Worm (Caenorhabditis elegans): ENCODE measurements around the gene F46F2.3.

DNA sequence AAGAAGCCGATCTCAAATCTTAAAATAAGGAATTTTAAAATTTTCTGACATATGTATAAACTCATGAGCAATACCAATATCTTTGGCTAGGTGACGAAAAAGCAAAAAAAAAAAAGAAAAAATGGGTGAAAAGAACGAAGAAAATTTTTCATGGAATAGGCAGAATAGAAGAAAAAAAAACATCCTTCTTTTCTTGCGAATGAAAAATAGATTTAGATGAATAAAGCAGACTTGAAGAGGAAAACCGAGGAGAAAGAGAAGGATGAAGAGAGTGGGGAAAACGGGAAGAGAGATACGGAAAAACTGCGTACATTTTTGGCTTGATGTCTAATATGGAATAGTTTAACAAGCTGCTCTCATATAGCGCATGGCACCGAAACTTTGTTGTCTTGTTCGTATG lies 28.3 kb downstream of the F46F2.3 start:
- TF ChIP-seq lin-54 (GFP tag; optimal IDR thresholded peaks at IDR 0.05) = no peak
- no peak for TF ChIP-seq repo-1 (tag; optimal IDR thresholded peaks at IDR 0.05)
- TF ChIP-seq ama-1 (optimal IDR thresholded peaks at IDR 0.05) = no peak
- no peak for TF ChIP-seq ama-1 (GFP tag; optimal IDR thresholded peaks at IDR 0.05)
- no peak for TF ChIP-seq C06A6.2 (GFP tag; conservative IDR thresholded peaks at IDR 0.05)
- TF ChIP-seq ceh-91 (GFP tag; IDR thresholded peaks at IDR 0.05) = no peak
- no peak for TF ChIP-seq madf-6 (GFP tag; IDR thresholded peaks at IDR 0.05)
- no peak for TF ChIP-seq madf-3 (GFP tag; IDR thresholded peaks at IDR 0.05)
- TF ChIP-seq F22D6.2 (tag; optimal IDR thresholded peaks at IDR 0.05) = no peak
- TF ChIP-seq ztf-25 (GFP tag; IDR thresholded peaks at IDR 0.05) = no peak
- TF ChIP-seq ztf-22 (GFP tag; optimal IDR thresholded peaks at IDR 0.05) = no peak
- no peak for TF ChIP-seq pha-4 (tag; optimal IDR thresholded peaks at IDR 0.05)
- no peak for TF ChIP-seq nhr-90 (tag; optimal IDR thresholded peaks at IDR 0.05)
- no peak for TF ChIP-seq unc-62 (GFP tag; optimal IDR thresholded peaks at IDR 0.05)
- no peak for TF ChIP-seq nfya-2 (GFP tag; IDR thresholded peaks at IDR 0.05)
